Fruit fly (Drosophila melanogaster) whole organism, wandering third instar larva: ENCODE results near the gene Sfp24Ba.

Experiments
- Abd-B ChIP-seq: fragments of >200 bp; optimal IDR thresholded peaks from 2 replicates; lab custom pipeline; 2017; ENCODE audit warnings: missing biosample characterization, missing genetic modification characterization
- CG32264 ChIP-seq: fragments of 200-800 bp; sonication (Bioruptor generic); optimal IDR thresholded peaks from 2 replicates; lab custom pipeline; 2016; ENCODE audit warnings: missing biosample characterization, missing genetic modification characterization
- CG9705 ChIP-seq: fragments of 200-800 bp; sonication (Bioruptor generic); optimal IDR thresholded peaks from 2 replicates; lab custom pipeline; 2018; ENCODE audit warnings: missing biosample characterization, mild to moderate bottlenecking, missing genetic modification characterization
- CrebA ChIP-seq: fragments of 200-800 bp; sonication (Bioruptor generic); optimal IDR thresholded peaks from 2 replicates; lab custom pipeline; 2016; ENCODE audit warnings: missing biosample characterization, mild to moderate bottlenecking, missing genetic modification characterization, borderline replicate concordance
- Dfd ChIP-seq: fragments of >200 bp; optimal IDR thresholded peaks from 2 replicates; lab custom pipeline; 2017; ENCODE audit warnings: missing biosample characterization, missing genetic modification characterization
- Dif ChIP-seq: fragments of 200-275, 200-300 bp; sonication (Bioruptor generic); optimal IDR thresholded peaks from 2 replicates; lab custom pipeline; 2018; ENCODE audit warnings: missing biosample characterization, missing genetic modification characterization; ENCODE audit not compliant: partially characterized antibody
- GATAd ChIP-seq: sonication (Bioruptor generic); optimal IDR thresholded peaks from 2 replicates; lab custom pipeline; 2016; ENCODE audit warnings: missing biosample characterization, missing genetic modification characterization
- HLH106 ChIP-seq: fragments of 200-800 bp; optimal IDR thresholded peaks from 3 replicates; lab custom pipeline; 2019; ENCODE audit warnings: missing biosample characterization, mild to moderate bottlenecking, missing genetic modification characterization, moderate library complexity
- Hnf4 ChIP-seq: fragments of 200-800 bp; sonication (Bioruptor generic); optimal IDR thresholded peaks from 2 replicates; lab custom pipeline; 2016; ENCODE audit warnings: missing biosample characterization, mild to moderate bottlenecking, missing genetic modification characterization
- Hr78 ChIP-seq: fragments of >200 bp; optimal IDR thresholded peaks from 2 replicates; lab custom pipeline; 2017; ENCODE audit warnings: missing biosample characterization, missing genetic modification characterization
- Hr83 ChIP-seq: fragments of 200-300 bp; sonication (Bioruptor generic); optimal IDR thresholded peaks from 2 replicates; lab custom pipeline; 2016; ENCODE audit warnings: missing biosample characterization, mild to moderate bottlenecking, missing genetic modification characterization, moderate library complexity; ENCODE audit not compliant: poor library complexity, severe bottlenecking
- Jra ChIP-seq: sonication (Bioruptor generic); optimal IDR thresholded peaks from 2 replicates; lab custom pipeline; 2016; ENCODE audit warnings: missing biosample characterization, missing genetic modification characterization
- Myc ChIP-seq: fragments of >200 bp; optimal IDR thresholded peaks from 2 replicates; lab custom pipeline; 2017
- N ChIP-seq: fragments of >200 bp; optimal IDR thresholded peaks from 2 replicates; lab custom pipeline; 2018; ENCODE audit warnings: missing biosample characterization, missing external identifiers, missing genetic modification characterization
- OdsH ChIP-seq: fragments of 200-800 bp; sonication (Bioruptor generic); optimal IDR thresholded peaks from 2 replicates; lab custom pipeline; 2016; ENCODE audit warnings: missing biosample characterization, mild to moderate bottlenecking, missing genetic modification characterization
- Rel ChIP-seq, 2 experiments: fragments of 200-800 bp; sonication (Bioruptor generic) in 1 of 2; optimal IDR thresholded peaks; 2 replicates in 1 of 2; 3 replicates in 1 of 2; lab custom pipeline; 2016 to 2019; ENCODE audit warnings: mild to moderate bottlenecking in 2 of 2, missing biosample characterization in 2 of 2, missing genetic modification characterization in 2 of 2, moderate library complexity in 1 of 2
- Sp1 ChIP-seq: fragments of 200-800 bp; sonication (Bioruptor generic); optimal IDR thresholded peaks from 3 replicates; lab custom pipeline; 2019; ENCODE audit warnings: missing biosample characterization, mild to moderate bottlenecking, missing genetic modification characterization, moderate library complexity
- Vsx2 ChIP-seq: fragments of 200-300, 225-300 bp; sonication (Bioruptor generic); optimal IDR thresholded peaks from 2 replicates; lab custom pipeline; 2018; ENCODE audit warnings: missing biosample characterization, missing genetic modification characterization; ENCODE audit not compliant: partially characterized antibody
- br ChIP-seq: fragments of 200-800 bp; sonication (Bioruptor generic); optimal IDR thresholded peaks from 2 replicates; lab custom pipeline; 2016; ENCODE audit warnings: missing biosample characterization, missing genetic modification characterization
- brk ChIP-seq: fragments of 200-800 bp; sonication (Bioruptor generic); optimal IDR thresholded peaks from 2 replicates; lab custom pipeline; 2016; ENCODE audit warnings: missing biosample characterization, mild to moderate bottlenecking, missing genetic modification characterization
- dl ChIP-seq, 2 experiments: fragments of 175-275, 200-275 bp in 1 of 2; fragments of 200-275 bp in 1 of 2; sonication (Bioruptor generic); optimal IDR thresholded peaks; lab custom pipeline; 2018; ENCODE audit warnings: mild to moderate bottlenecking in 2 of 2, missing biosample characterization in 2 of 2, missing genetic modification characterization in 2 of 2, moderate library complexity in 2 of 2; ENCODE audit not compliant: partially characterized antibody in 2 of 2, insufficient read depth in 1 of 2
- dmrt93B ChIP-seq: fragments of 200-800 bp; sonication (Bioruptor generic); optimal IDR thresholded peaks from 2 replicates; lab custom pipeline; 2018; ENCODE audit warnings: missing biosample characterization, mild to moderate bottlenecking, missing genetic modification characterization
- foxo ChIP-seq, 2 experiments: fragments of 200-800 bp; sonication (Bioruptor generic); optimal IDR thresholded peaks; 2 replicates in 1 of 2; 3 replicates in 1 of 2; lab custom pipeline; 2016 to 2017; ENCODE audit warnings: missing biosample characterization in 2 of 2, missing genetic modification characterization in 2 of 2
- fru ChIP-seq: fragments of 200-800 bp; sonication (Bioruptor generic); optimal IDR thresholded peaks from 3 replicates; lab custom pipeline; 2016; ENCODE audit warnings: missing biosample characterization, mild to moderate bottlenecking, missing genetic modification characterization
- h ChIP-seq: fragments of 200-800 bp; sonication (Bioruptor generic); optimal IDR thresholded peaks from 3 replicates; lab custom pipeline; 2016; ENCODE audit warnings: missing biosample characterization, mild to moderate bottlenecking, missing genetic modification characterization
- jim ChIP-seq: fragments of 175-275, 200-325 bp; sonication (Bioruptor generic); optimal IDR thresholded peaks from 2 replicates; lab custom pipeline; 2016; ENCODE audit warnings: missing biosample characterization, mild to moderate bottlenecking, missing genetic modification characterization
- lola ChIP-seq: fragments of >200 bp; optimal IDR thresholded peaks from 2 replicates; lab custom pipeline; 2017; ENCODE audit warnings: missing biosample characterization, missing genetic modification characterization
- psq ChIP-seq: fragments of 200-800 bp; sonication (Bioruptor generic); optimal IDR thresholded peaks from 3 replicates; lab custom pipeline; 2017; ENCODE audit warnings: missing biosample characterization, mild to moderate bottlenecking, missing genetic modification characterization, moderate library complexity
- usp ChIP-seq: fragments of >200 bp; optimal IDR thresholded peaks from 2 replicates; lab custom pipeline; 2017; ENCODE audit warnings: missing biosample characterization, missing genetic modification characterization
- woc ChIP-seq: sonication (Bioruptor generic); optimal IDR thresholded peaks from 2 replicates; lab custom pipeline; 2016; ENCODE audit warnings: missing biosample characterization, mild to moderate bottlenecking, missing genetic modification characterization

Gene Sfp24Ba

DNA sequence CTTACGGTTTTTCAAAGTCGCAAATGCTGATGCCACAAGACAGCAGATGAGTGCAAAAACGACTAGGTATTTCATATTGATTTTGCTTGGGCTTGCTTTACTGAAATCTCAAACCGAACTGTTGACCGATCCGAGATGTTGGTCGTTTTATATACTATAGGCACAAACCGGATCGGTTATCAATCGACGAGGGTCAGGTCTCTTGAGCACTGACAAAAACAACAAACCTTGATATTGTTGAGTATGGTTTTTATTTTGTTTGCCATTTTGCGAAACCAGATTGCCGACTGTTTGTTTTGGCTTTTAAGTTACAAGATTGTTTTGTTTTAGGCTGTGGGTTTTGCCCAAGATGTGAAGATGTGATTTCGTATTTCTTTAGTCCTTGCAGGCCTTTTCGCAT is 24.1 kb upstream of the Sfp24Ba start, which contains the start of gene CG16704:
TSS of gene CG16704 (minus strand) at position 122 of the 400 bp plus-strand sequence.
- no peak for TF ChIP-seq psq (GFP tag; lab: Kevin White, UChicago)
- TF ChIP-seq Rel (GFP tag; optimal IDR thresholded peaks at IDR 0.05; lab: Kevin White, UChicago) = no peak
- peak; percentile 23 for TF ChIP-seq Rel (tag; optimal IDR thresholded peaks at IDR 0.05; lab: Kevin White, UChicago)

dm6 chr2L:3685139-3685851 is 16.9 kb upstream of the Sfp24Ba start:
- TF ChIP-seq CG32264 (GFP tag; lab: Kevin White, UChicago) (no peak), br (GFP tag; lab: Kevin White, UChicago) (no peak), fru (GFP tag; lab: Kevin White, UChicago) (no peak), woc (no peak), GATAd (GFP tag; lab: Kevin White, UChicago) (no peak), usp (GFP tag; lab: Kevin White, UChicago) (no peak), brk (no peak), lola (GFP tag; lab: Kevin White, UChicago) (no peak), Dif (GFP tag; lab: Kevin White, UChicago) (no peak)

DNA sequence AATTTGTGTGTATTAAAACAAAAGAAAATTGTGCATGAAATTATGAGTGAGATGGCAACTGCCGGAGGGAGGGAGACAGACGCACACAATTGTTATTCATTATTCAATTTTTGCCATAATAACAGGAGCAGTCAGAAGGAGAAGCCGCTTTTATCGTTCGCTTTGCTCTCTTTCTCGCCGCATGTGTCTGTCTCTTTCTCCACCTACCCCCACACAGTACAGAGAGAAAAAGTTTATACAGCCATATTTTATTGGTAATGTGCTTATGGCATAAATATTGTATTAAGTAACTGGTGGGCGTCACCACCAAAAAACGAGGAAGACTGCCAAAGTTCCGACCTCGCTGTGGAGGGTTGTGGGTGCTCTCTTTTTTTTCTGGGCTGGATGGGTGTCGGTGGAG is 14.1 kb upstream of the Sfp24Ba start:
- TF ChIP-seq jim (GFP tag; lab: Kevin White, UChicago) = no peak
- TF ChIP-seq GATAd (GFP tag; lab: Kevin White, UChicago) = no peak
- TF ChIP-seq N (GFP tag; lab: Kevin White, UChicago) = no peak
- no peak for TF ChIP-seq woc
- TF ChIP-seq OdsH = no peak
- TF ChIP-seq CrebA (GFP tag; lab: Kevin White, UChicago) = no peak
- TF ChIP-seq Sp1 (GFP tag; lab: Kevin White, UChicago) = no peak
- no peak for TF ChIP-seq Vsx2
- no peak for TF ChIP-seq h (GFP tag; lab: Kevin White, UChicago)
- TF ChIP-seq Hr78 = no peak
- no peak for TF ChIP-seq Hnf4
- no peak for TF ChIP-seq HLH106 (tag; lab: Kevin White, UChicago)
- TF ChIP-seq dl (GFP tag; optimal IDR thresholded peaks at IDR 0.05; lab: Kevin White, UChicago; ENCODE audit: insufficient read depth in 1 of 2, partially characterized antibody in 2 of 2) = no peak
- TF ChIP-seq br (GFP tag; lab: Kevin White, UChicago) = no peak
- TF ChIP-seq dmrt93B (GFP tag; lab: Kevin White, UChicago) = no peak
- TF ChIP-seq Hr83 (GFP tag; lab: Kevin White, UChicago) = no peak
- TF ChIP-seq, all 38 proteins: peak for 0

dm6 chr2L:3681338-3681737 is 13.0 kb upstream of the Sfp24Ba start:
- TF ChIP-seq Myc (lab: Kevin White, UChicago) (no peak), CG9705 (no peak), Hr83 (GFP tag; lab: Kevin White, UChicago) (no peak), Dfd (no peak), foxo (GFP tag; optimal IDR thresholded peaks at IDR 0.05; lab: Kevin White, UChicago) (no peak), Abd-B (no peak), lola (GFP tag; lab: Kevin White, UChicago) (no peak), Jra (GFP tag; lab: Kevin White, UChicago) (no peak), GATAd (GFP tag; lab: Kevin White, UChicago) (no peak), br (GFP tag; lab: Kevin White, UChicago) (no peak)

DNA sequence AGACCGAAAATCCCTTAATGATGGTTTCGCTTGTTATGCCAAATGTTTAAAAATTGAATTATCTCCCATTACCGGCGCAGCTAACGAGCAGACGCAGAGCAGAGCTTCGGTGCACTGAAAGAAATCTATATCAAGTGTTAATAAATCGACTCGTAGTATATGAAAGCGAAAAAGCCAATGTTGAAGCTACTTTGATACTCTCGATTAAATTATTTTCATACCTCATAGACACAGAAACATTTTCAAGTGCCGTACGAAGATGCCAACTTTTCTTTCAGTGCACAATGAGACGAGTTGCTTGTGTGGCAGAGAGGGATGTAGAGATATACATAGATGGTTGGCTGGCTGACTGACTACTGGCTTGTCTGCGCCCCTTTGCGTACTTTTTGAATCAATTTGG is 7.4 kb upstream of the Sfp24Ba start:
- TF ChIP-seq Dfd (no peak), Hr78 (no peak), Sp1 (GFP tag; lab: Kevin White, UChicago) (no peak), N (GFP tag; lab: Kevin White, UChicago) (no peak)
- TF ChIP-seq, all 38 proteins: peak for 0
